Worm (Caenorhabditis elegans) whole organism, L4/young adult: ENCODE measurements around the gene Y70C5B.2.
"Not testable (repeated sequence)": the region's sequence is repeated elsewhere in the genome, so short reads cannot be mapped to it uniquely, and the experiment has no call there.

Experiments used
- W03F9.2 ChIP-seq: fragments of 150-350 bp; optimal IDR thresholded peaks from 2 replicates; lab custom pipeline; 2014; ENCODE audit warnings: missing biosample characterization, missing genetic modification characterization
- dao-5 ChIP-seq: sonication (generic microtip); optimal IDR thresholded peaks from 2 replicates; lab custom pipeline; 2016; ENCODE audit warnings: missing genotype, missing genetic modification characterization, moderate library complexity, missing compliant biosample characterization
- him-1 ChIP-seq: sonication (generic microtip); optimal IDR thresholded peaks from 2 replicates; lab custom pipeline; 2016; ENCODE audit warnings: missing genotype, missing genetic modification reagents, missing genetic modification characterization, missing compliant biosample characterization

DNA sequence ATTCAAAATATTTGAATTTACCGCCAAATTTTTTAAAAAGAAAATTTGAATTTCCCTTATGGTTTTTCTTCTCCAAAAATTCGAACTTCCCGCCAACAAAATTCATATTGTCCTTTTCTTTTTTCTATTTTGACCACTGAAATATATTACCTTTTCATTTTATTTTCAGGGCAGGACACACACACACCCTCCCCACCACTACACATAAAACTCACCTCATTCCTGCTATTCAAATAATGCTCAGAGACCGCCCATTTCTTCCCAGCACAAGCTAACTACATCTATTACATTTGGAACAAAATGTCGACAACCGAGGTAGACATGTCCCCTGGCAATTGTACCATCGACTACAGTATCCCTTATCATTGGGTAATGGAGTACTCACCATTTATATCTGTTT, 6.5 kb downstream of the Y70C5B.2 start, which contains the start of gene W06G6.15:
- not testable (repeated sequence) for TF ChIP-seq him-1, W03F9.2, dao-5 (tag; lab: Kevin White, UChicago)
